Fruit fly (Drosophila melanogaster) whole organism, embryonic: ENCODE results near the gene lectin-28C.

ENCODE experiments used
- Blimp-1 ChIP-seq: fragments of 200-800 bp; sonication (Bioruptor generic); optimal IDR thresholded peaks from 3 replicates; lab custom pipeline; 2018; ENCODE audit warnings: missing biosample characterization, missing genetic modification characterization, mild to moderate bottlenecking, moderate library complexity, missing genetic modification reagents
- CG10147 ChIP-seq: fragments of 200-800 bp; sonication (Bioruptor generic); optimal IDR thresholded peaks from 2 replicates; lab custom pipeline; 2019; ENCODE audit warnings: missing biosample characterization, mild to moderate bottlenecking, missing genetic modification characterization, moderate library complexity
- CG10274 ChIP-seq: fragments of 200-800 bp; sonication (Bioruptor generic); optimal IDR thresholded peaks from 3 replicates; lab custom pipeline; 2017; ENCODE audit warnings: missing biosample characterization, mild to moderate bottlenecking, missing genetic modification characterization
- CG10321 ChIP-seq: fragments of 200-800 bp; sonication (Bioruptor generic); IDR thresholded peaks from 2 replicates; pipeline ENCODE4 v1.3.6; 2022; ENCODE audit warnings: missing biosample characterization, missing genetic modification characterization
- CG10654 ChIP-seq: fragments of 200-800 bp; sonication (Bioruptor generic); optimal IDR thresholded peaks from 2 replicates; lab custom pipeline; 2016; ENCODE audit warnings: missing biosample characterization, missing genetic modification characterization
- CG11560 ChIP-seq: fragments of 200-800 bp; sonication (Bioruptor generic); IDR thresholded peaks from 3 replicates; pipeline ENCODE4 v1.3.6; 2022; ENCODE audit warnings: missing biosample characterization, missing genetic modification characterization
- CG13123 ChIP-seq: fragments of 200-800 bp; sonication (Bioruptor generic); optimal IDR thresholded peaks from 2 replicates; lab custom pipeline; 2016; ENCODE audit warnings: missing biosample characterization, missing genetic modification characterization
- CG13296 ChIP-seq: fragments of 200-800 bp; sonication (Bioruptor generic); optimal IDR thresholded peaks from 3 replicates; lab custom pipeline; 2018; ENCODE audit warnings: missing biosample characterization, mild to moderate bottlenecking, missing genetic modification characterization
- CG14667 ChIP-seq: fragments of 200-800 bp; sonication (Bioruptor generic); IDR thresholded peaks from 2 replicates; pipeline ENCODE4 v1.3.6; 2022; ENCODE audit warnings: missing biosample characterization, missing genetic modification characterization
- CG14860 ChIP-seq: fragments of 200-800 bp; sonication (Bioruptor generic); IDR thresholded peaks from 3 replicates; pipeline ENCODE4 v1.3.6; 2022; ENCODE audit warnings: missing biosample characterization, missing genetic modification characterization; ENCODE audit not compliant: partially characterized antibody
- CG33557 ChIP-seq: fragments of 200-800 bp; sonication (Bioruptor generic); optimal IDR thresholded peaks from 2 replicates; lab custom pipeline; 2019; ENCODE audit warnings: missing biosample characterization, mild to moderate bottlenecking, missing genetic modification characterization, moderate library complexity
- CG34422 ChIP-seq: fragments of 200-800 bp; sonication (Bioruptor generic); IDR thresholded peaks from 3 replicates; pipeline ENCODE4 v1.3.6; 2022; ENCODE audit warnings: missing biosample characterization, missing genetic modification characterization
- CG42726 ChIP-seq: fragments of 200-800 bp; sonication (Bioruptor generic); IDR thresholded peaks from 2 replicates; pipeline ENCODE4 v1.3.6; 2022; ENCODE audit warnings: missing biosample characterization, missing genetic modification characterization; ENCODE audit not compliant: partially characterized antibody
- CG4404 ChIP-seq: fragments of 200-800 bp; sonication (Bioruptor generic); IDR thresholded peaks from 2 replicates; pipeline ENCODE4 v1.3.6; 2022; ENCODE audit warnings: missing biosample characterization, missing genetic modification characterization
- CG6254 ChIP-seq: fragments of 200-800 bp; sonication (Bioruptor generic); optimal IDR thresholded peaks from 3 replicates; lab custom pipeline; 2017; ENCODE audit warnings: mild to moderate bottlenecking, missing biosample characterization, missing genetic modification reagents, missing genetic modification characterization
- CG6791 ChIP-seq: fragments of 200-800 bp; sonication (Bioruptor generic); IDR thresholded peaks from 3 replicates; pipeline ENCODE4 v1.3.6; 2022; ENCODE audit warnings: missing biosample characterization, missing genetic modification characterization; ENCODE audit not compliant: partially characterized antibody
- CG9215 ChIP-seq: fragments of 200-800 bp; sonication (Bioruptor generic); IDR thresholded peaks from 2 replicates; pipeline ENCODE4 v1.3.6; 2022; ENCODE audit warnings: missing biosample characterization, missing genetic modification characterization
- Dip2 ChIP-seq: fragments of 200-800 bp; sonication (Bioruptor generic); IDR thresholded peaks from 2 replicates; pipeline ENCODE4 v1.3.6; 2022; ENCODE audit warnings: missing biosample characterization, missing genetic modification characterization
- Drgx ChIP-seq: fragments of 200-800 bp; sonication (Bioruptor generic); IDR thresholded peaks from 2 replicates; pipeline ENCODE4 v1.3.6; 2022; ENCODE audit warnings: missing biosample characterization, missing genetic modification characterization
- Ets65A ChIP-seq: fragments of 200-800 bp; sonication (Bioruptor generic); peaks from one replicate; lab custom pipeline; 2016; ENCODE audit warnings: missing biosample characterization, missing genetic modification characterization
- Fer2 ChIP-seq: fragments of 200-800 bp; sonication (Bioruptor generic); optimal IDR thresholded peaks from 2 replicates; lab custom pipeline; 2018; ENCODE audit warnings: missing biosample characterization, mild to moderate bottlenecking, missing genetic modification characterization, moderate library complexity
- Max ChIP-seq: fragments of 200-800 bp; sonication (Bioruptor generic); optimal IDR thresholded peaks from 2 replicates; lab custom pipeline; 2016; ENCODE audit warnings: missing biosample characterization, mild to moderate bottlenecking, missing genetic modification characterization
- ato ChIP-seq: fragments of 200-800 bp; sonication (Bioruptor generic); IDR thresholded peaks from 2 replicates; pipeline ENCODE4 v1.3.6; 2022; ENCODE audit warnings: missing biosample characterization, missing genetic modification characterization; ENCODE audit not compliant: partially characterized antibody
- br ChIP-seq: fragments of >200 bp; optimal IDR thresholded peaks from 2 replicates; lab custom pipeline; 2017
- cato ChIP-seq: fragments of 200-800 bp; sonication (Bioruptor generic); optimal IDR thresholded peaks from 2 replicates; lab custom pipeline; 2016; ENCODE audit warnings: missing biosample characterization, missing genetic modification characterization, borderline replicate concordance
- ci ChIP-seq: fragments of 200-800 bp; sonication (Bioruptor generic); IDR thresholded peaks from 3 replicates; pipeline ENCODE4 v1.3.6; 2022; ENCODE audit warnings: missing biosample characterization, missing genetic modification characterization
- dpn ChIP-seq, 2 experiments: fragments of 200-800 bp; sonication (Bioruptor generic); optimal IDR thresholded peaks; 3 replicates each; lab custom pipeline; 2016; ENCODE audit warnings: missing biosample characterization in 2 of 2, missing genetic modification characterization in 2 of 2
- eyg ChIP-seq: fragments of 200-800 bp; sonication (Bioruptor generic); optimal IDR thresholded peaks from 3 replicates; lab custom pipeline; 2016; ENCODE audit warnings: missing biosample characterization, missing genetic modification characterization
- gsb-n ChIP-seq: fragments of 200-800 bp; sonication (Bioruptor generic); optimal IDR thresholded peaks from 3 replicates; lab custom pipeline; 2018; ENCODE audit warnings: missing biosample characterization, mild to moderate bottlenecking, missing genetic modification characterization
- her ChIP-seq: fragments of 200-800 bp; sonication (Bioruptor generic); optimal IDR thresholded peaks from 2 replicates; lab custom pipeline; 2016; ENCODE audit warnings: missing biosample characterization, missing genetic modification characterization
- onecut ChIP-seq: fragments of 200-800 bp; sonication (Bioruptor generic); IDR thresholded peaks from 2 replicates; pipeline ENCODE4 v1.3.6; 2022; ENCODE audit warnings: missing biosample characterization, missing genetic modification characterization
- prd ChIP-seq, 3 experiments: fragments of >200 bp in 2 of 3; fragments of 200-800 bp in 1 of 3; sonication (Bioruptor generic) in 1 of 3; optimal IDR thresholded peaks in 2 of 3; IDR thresholded peaks in 1 of 3; 2 replicates in 2 of 3; 3 replicates in 1 of 3; pipeline versions ENCODE4 v1.3.6 to Lab custom; 2017 to 2022; ENCODE audit warnings: missing biosample characterization in 1 of 3, missing genetic modification characterization in 1 of 3
- salm ChIP-seq: fragments of 200-800 bp; sonication (Bioruptor generic); optimal IDR thresholded peaks from 2 replicates; lab custom pipeline; 2018; ENCODE audit warnings: missing biosample characterization, mild to moderate bottlenecking, missing genetic modification characterization
- sens ChIP-seq: fragments of 200-800 bp; sonication (Bioruptor generic); peaks from one replicate; lab custom pipeline; 2016; ENCODE audit warnings: missing biosample characterization, missing genetic modification characterization
- so ChIP-seq: fragments of 200-800 bp; sonication (Bioruptor generic); IDR thresholded peaks from 3 replicates; pipeline ENCODE4 v1.3.6; 2022; ENCODE audit warnings: missing biosample characterization, missing genetic modification characterization
- yki ChIP-seq: fragments of >200 bp; optimal IDR thresholded peaks from 3 replicates; lab custom pipeline; 2018

The lectin-28C gene

DNA sequence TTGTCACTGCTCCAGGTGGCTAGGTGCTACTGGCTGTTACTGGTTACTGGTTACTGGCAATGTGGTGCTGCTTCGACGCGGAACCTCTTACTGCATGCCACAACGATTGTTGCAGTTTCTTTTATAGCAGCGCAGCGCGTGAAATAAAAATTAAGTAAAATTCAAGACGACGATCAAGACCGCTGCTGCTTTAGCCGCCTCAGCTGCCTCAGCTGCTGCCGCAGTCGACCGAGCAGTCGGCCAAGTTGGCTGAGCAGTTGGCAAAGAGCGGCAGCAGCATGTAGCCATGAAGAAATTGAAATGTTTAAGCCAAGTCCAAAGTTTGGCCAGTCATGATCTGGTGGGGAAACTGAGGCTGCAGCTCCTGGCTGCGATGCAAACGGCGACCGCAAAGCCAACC, 3.9 kb downstream of the lectin-28C start, which contains the start of gene TwdlE:
TwdlE (minus strand) TSS at position 101 of the 400 bp plus-strand sequence.
- TF ChIP-seq CG13296 (GFP tag; lab: Kevin White, UChicago) (no peak), Dip2 (GFP tag; lab: Robert Waterston, UW) (no peak), eyg (GFP tag; lab: Kevin White, UChicago) (no peak), ci (GFP tag; lab: Robert Waterston, UW) (no peak)

DNA sequence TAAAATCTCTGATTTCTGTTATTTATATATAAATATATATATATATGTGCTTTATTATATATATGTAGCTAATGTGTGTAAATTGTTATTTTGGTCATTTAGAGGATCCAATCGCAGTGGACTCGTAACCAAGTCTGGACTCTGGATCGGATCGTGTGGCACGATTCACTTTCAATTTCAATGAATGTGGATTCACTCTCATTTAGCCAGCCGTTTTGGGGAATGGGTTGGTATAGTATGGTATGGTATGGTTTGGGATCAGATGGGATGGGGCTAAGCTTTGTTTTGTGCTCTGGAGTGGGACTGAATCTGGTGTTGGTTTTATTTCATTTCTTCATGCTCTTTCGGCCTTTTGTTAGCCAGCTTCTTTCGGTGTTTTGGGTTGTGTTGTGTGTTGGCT, 4.9 kb downstream of the lectin-28C start:
- TF ChIP-seq CG42726 (GFP tag; lab: Robert Waterston, UW) (no peak), so (no peak), br (lab: Kevin White, UChicago) (no peak), CG13123 (GFP tag; lab: Kevin White, UChicago) (no peak), CG14667 (no peak), her (GFP tag; lab: Kevin White, UChicago) (no peak), CG4404 (GFP tag; lab: Robert Waterston, UW) (no peak), dpn (GFP tag; optimal IDR thresholded peaks at IDR 0.05; lab: Kevin White, UChicago) (no peak), CG14860 (GFP tag; lab: Robert Waterston, UW) (no peak), CG34422 (GFP tag; lab: Robert Waterston, UW) (no peak), yki (lab: Kevin White, UChicago) (no peak), salm (tag; lab: Kevin White, UChicago) (no peak), CG10147 (GFP tag; lab: Kevin White, UChicago) (no peak), Blimp-1 (peak; percentile 97), gsb-n (peak; percentile 27), CG33557 (GFP tag; lab: Kevin White, UChicago) (peak; percentile 25), CG6254 (GFP tag; lab: Kevin White, UChicago) (no peak), CG10274 (GFP tag; lab: Kevin White, UChicago) (no peak), CG10321 (GFP tag; lab: Robert Waterston, UW) (no peak), ato (no peak), Fer2 (tag; lab: Kevin White, UChicago) (no peak), CG9215 (GFP tag; lab: Robert Waterston, UW) (no peak)

DNA sequence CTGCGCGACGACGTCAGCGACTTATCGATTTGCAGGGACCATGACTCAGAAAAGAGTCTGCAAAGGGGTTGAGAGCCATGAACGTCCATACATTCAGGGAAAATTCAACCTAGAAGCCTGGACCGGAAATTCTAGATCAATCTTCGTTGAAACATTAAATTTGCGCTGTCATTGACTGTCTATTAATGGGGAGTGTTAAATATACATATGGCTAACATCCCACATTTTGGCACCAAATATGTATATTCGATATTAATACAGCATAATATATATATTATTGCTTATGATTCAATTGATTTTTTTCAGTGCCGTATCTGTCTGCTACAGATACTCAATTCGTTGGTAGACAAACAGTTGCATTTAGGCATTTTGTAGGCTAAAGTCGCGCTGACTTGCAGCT, 11.7 kb downstream of the lectin-28C start:
- TF ChIP-seq Drgx = 0 out of 2 replicates have a peak, but pooled peaks have one; percentile 16
- no peak for TF ChIP-seq cato
- TF ChIP-seq sens = peak; percentile 43
- peak; percentile 51 for TF ChIP-seq onecut (GFP tag; lab: Robert Waterston, UW)
- no peak for TF ChIP-seq CG6791 (GFP tag; lab: Robert Waterston, UW)

DNA sequence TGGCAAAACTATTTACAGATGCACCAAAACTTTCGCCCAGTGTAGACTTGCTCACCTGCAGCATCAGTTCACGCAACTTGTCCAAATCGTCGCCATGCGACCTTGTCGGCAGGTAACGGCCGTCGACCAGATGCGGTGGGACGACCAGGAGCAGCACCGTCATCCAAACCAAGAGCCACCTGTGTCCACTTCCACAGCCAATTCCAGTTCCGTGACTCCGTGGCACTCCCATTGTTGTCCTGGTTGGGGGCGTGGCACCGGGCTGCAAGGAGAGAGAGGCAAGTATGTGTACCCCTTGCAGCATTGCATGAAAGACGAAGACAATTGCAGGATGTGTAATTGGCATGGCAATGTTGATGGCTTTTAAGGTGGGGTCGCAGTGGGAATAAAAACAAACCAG, 13.3 kb downstream of the lectin-28C start:
- TF ChIP-seq prd (optimal IDR thresholded peaks at IDR 0.05; lab: Kevin White, UChicago) = no peak
- TF ChIP-seq prd (GFP tag; IDR thresholded peaks at IDR 0.05; lab: Robert Waterston, UW) = no peak
- TF ChIP-seq Max (GFP tag; lab: Kevin White, UChicago) = no peak
- TF ChIP-seq CG11560 (tag; lab: Robert Waterston, UW) = 0 out of 3 replicates have a peak, but pooled peaks have one; percentile 7
- no peak for TF ChIP-seq cato
- TF ChIP-seq CG10654 (GFP tag; lab: Kevin White, UChicago) = no peak
- TF ChIP-seq Ets65A (GFP tag; lab: Kevin White, UChicago) = peak; percentile 82
- TF ChIP-seq, all 482 proteins: peak for 2
